Worm (Caenorhabditis elegans) whole organism, mixed stage, embryonic: ENCODE data around the gene F17E9.18.
"Not testable (repeated sequence)": the region's sequence is repeated elsewhere in the genome, so short reads cannot be mapped to it uniquely, and the experiment has no call there.

Experiments used
- M03D4.4 ChIP-seq: sonication (generic microtip); optimal IDR thresholded peaks from 2 replicates; lab custom pipeline; 2017; ENCODE audit warnings: mild to moderate bottlenecking, missing genetic modification characterization, missing compliant biosample characterization
- bed-3 ChIP-seq: fragments of 200-800 bp; sonication (Bioruptor generic); optimal IDR thresholded peaks from 3 replicates; lab custom pipeline; 2018; ENCODE audit warnings: mild to moderate bottlenecking, missing genetic modification characterization, moderate library complexity, missing compliant biosample characterization
- blmp-1 ChIP-seq: fragments of 150-350 bp; optimal IDR thresholded peaks from 2 replicates; lab custom pipeline; 2014; ENCODE audit warnings: missing biosample characterization, missing genetic modification characterization
- ceh-39 ChIP-seq: fragments of 150-350 bp; optimal IDR thresholded peaks from 2 replicates; lab custom pipeline; 2014; ENCODE audit warnings: missing biosample characterization, missing genetic modification characterization
- ceh-43 ChIP-seq: fragments of 200-800 bp; sonication (Bioruptor generic); optimal IDR thresholded peaks from 2 replicates; lab custom pipeline; 2018; ENCODE audit warnings: mild to moderate bottlenecking, missing genetic modification characterization, moderate library complexity, missing compliant biosample characterization
- ceh-83 ChIP-seq: fragments of 200-800 bp; sonication (Bioruptor generic); optimal IDR thresholded peaks from 2 replicates; lab custom pipeline; 2018; ENCODE audit warnings: mild to moderate bottlenecking, missing genetic modification characterization, missing compliant biosample characterization
- ces-1 ChIP-seq: fragments of 150-350 bp; optimal IDR thresholded peaks from 2 replicates; lab custom pipeline; 2014; ENCODE audit warnings: missing biosample characterization, missing genetic modification reagents, missing genetic modification characterization
- cnd-1 ChIP-seq: fragments of 200-800 bp; sonication (Bioruptor generic); optimal IDR thresholded peaks from 2 replicates; lab custom pipeline; 2018; ENCODE audit warnings: mild to moderate bottlenecking, missing genetic modification characterization, missing compliant biosample characterization
- drap-1 ChIP-seq: fragments of 200-800 bp; sonication (Bioruptor generic); optimal IDR thresholded peaks from 3 replicates; lab custom pipeline; 2018; ENCODE audit warnings: mild to moderate bottlenecking, missing genetic modification characterization, missing compliant biosample characterization
- elt-1 ChIP-seq: sonication (generic microtip); optimal IDR thresholded peaks from 2 replicates; lab custom pipeline; 2017; ENCODE audit warnings: missing genetic modification characterization, mild to moderate bottlenecking, missing compliant biosample characterization, antibody characterized with exemption, moderate library complexity, borderline replicate concordance; ENCODE audit not compliant: insufficient read depth
- elt-3 ChIP-seq: fragments of 150-350 bp; optimal IDR thresholded peaks from 2 replicates; lab custom pipeline; 2014; ENCODE audit warnings: missing biosample characterization, missing genetic modification characterization
- ham-2 ChIP-seq: fragments of 200-800 bp; sonication (Bioruptor generic); optimal IDR thresholded peaks from 2 replicates; lab custom pipeline; 2018; ENCODE audit warnings: mild to moderate bottlenecking, missing genetic modification characterization, missing compliant biosample characterization
- hlh-1 ChIP-seq: fragments of 150-350 bp; optimal IDR thresholded peaks from 2 replicates; lab custom pipeline; 2014; ENCODE audit warnings: missing biosample characterization, missing genetic modification reagents, missing genetic modification characterization
- lin-32 ChIP-seq: fragments of 200-800 bp; sonication (Bioruptor generic); optimal IDR thresholded peaks from 2 replicates; lab custom pipeline; 2018; ENCODE audit warnings: mild to moderate bottlenecking, missing genetic modification characterization, missing compliant biosample characterization
- mep-1 ChIP-seq: fragments of 150-350 bp; optimal IDR thresholded peaks from 2 replicates; lab custom pipeline; 2017; ENCODE audit warnings: missing biosample characterization, missing genetic modification reagents, missing genetic modification characterization, inconsistent platforms
- nhr-12 ChIP-seq: fragments of 150-350 bp; optimal IDR thresholded peaks from 2 replicates; lab custom pipeline; 2014; ENCODE audit warnings: missing biosample characterization, missing genetic modification characterization
- nhr-2 ChIP-seq: fragments of 150-350 bp; optimal IDR thresholded peaks from 2 replicates; lab custom pipeline; 2014; ENCODE audit warnings: missing biosample characterization, missing genetic modification characterization
- nhr-237 ChIP-seq: fragments of 150-350 bp; optimal IDR thresholded peaks from 2 replicates; lab custom pipeline; 2014; ENCODE audit warnings: missing biosample characterization, missing genetic modification characterization
- nhr-28 ChIP-seq: fragments of 150-350 bp; optimal IDR thresholded peaks from 2 replicates; lab custom pipeline; 2014; ENCODE audit warnings: missing biosample characterization, missing genetic modification characterization
- sem-2 ChIP-seq: fragments of 200-800 bp; sonication (Bioruptor generic); optimal IDR thresholded peaks from 2 replicates; lab custom pipeline; 2018; ENCODE audit warnings: mild to moderate bottlenecking, missing genetic modification characterization, missing compliant biosample characterization
- tbx-8 ChIP-seq: fragments of 200-800 bp; sonication (Bioruptor generic); optimal IDR thresholded peaks from 2 replicates; lab custom pipeline; 2018; ENCODE audit warnings: mild to moderate bottlenecking, missing genetic modification characterization, moderate library complexity, missing compliant biosample characterization
- unc-120 ChIP-seq: sonication (generic microtip); optimal IDR thresholded peaks from 2 replicates; lab custom pipeline; 2017; ENCODE audit warnings: missing genetic modification characterization, missing compliant biosample characterization; ENCODE audit not compliant: poor library complexity, severe bottlenecking
- unc-39 ChIP-seq: fragments of 150-350 bp; optimal IDR thresholded peaks from 2 replicates; lab custom pipeline; 2014; ENCODE audit warnings: missing biosample characterization, missing genetic modification characterization
- unc-62 ChIP-seq: fragments of 150-350 bp; optimal IDR thresholded peaks from 2 replicates; lab custom pipeline; 2014; ENCODE audit warnings: missing biosample characterization, missing genetic modification reagents, missing genetic modification characterization
- zip-8 ChIP-seq: fragments of 150-350 bp; optimal IDR thresholded peaks from 2 replicates; lab custom pipeline; 2014; ENCODE audit warnings: missing biosample characterization, missing genetic modification characterization
- ztf-11 ChIP-seq: fragments of 150-350 bp; optimal IDR thresholded peaks from 2 replicates; lab custom pipeline; 2014; ENCODE audit warnings: missing biosample characterization, missing genetic modification characterization

F17E9.18 gene

DNA sequence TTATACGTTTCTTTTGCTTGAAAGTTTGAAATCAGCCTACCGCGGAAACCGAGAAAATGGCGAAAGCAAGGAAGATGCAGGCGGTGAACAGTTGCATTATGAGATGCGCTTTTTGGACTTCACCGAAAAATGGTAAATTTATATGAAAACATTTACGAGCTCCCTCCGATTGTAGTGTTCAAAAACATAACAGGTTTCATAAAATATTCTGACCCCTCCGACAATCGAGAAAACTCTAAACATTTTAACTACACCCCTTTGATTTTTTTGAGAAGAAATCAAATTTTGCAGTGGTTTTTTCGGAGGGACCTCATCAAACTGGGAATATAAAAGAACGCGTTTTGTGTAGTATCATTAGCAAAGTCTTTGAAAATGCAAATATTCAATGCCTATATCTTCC, at the start of gene F17E9.18, which contains the start of gene F17E9.15:
Gene F17E9.18 (minus strand): TSS at position 101 of the 400 bp plus-strand sequence.
Gene F17E9.15 (plus strand): TSS at position 368 of the 400 bp plus-strand sequence.
- TF ChIP-seq zip-8 (tag; lab: Kevin White, UChicago) (no peak), lin-32 (GFP tag; lab: Kevin White, UChicago) (no peak), drap-1 (no peak), ham-2 (GFP tag; lab: Kevin White, UChicago) (no peak), ztf-11 (tag; lab: Kevin White, UChicago) (no peak), tbx-8 (no peak), blmp-1 (tag; lab: Kevin White, UChicago) (no peak)
- TF ChIP-seq, all 35 proteins: peak for 0

DNA sequence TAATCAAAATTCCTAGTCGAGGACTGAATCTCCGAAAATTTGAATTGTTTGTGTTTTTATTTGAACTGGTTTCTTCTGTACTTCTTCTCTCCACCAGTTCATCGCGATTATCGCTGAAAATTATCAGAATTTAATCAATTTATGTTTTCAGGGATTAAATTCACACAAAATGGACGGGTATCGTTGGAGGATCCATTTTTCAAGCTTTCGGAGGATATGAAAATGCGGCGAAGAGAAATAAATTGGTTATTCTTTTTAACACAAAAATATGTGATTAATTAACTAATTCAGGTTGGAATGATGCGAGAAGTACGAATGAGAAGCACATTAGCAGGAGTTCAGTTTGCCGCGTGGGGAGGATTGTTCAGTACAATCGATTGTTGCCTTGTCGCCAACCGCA, 49.4 kb upstream of the F17E9.18 start, which contains the start of gene timm-17B.2:
Gene timm-17B.2 (plus strand): TSS at position 301 of the 400 bp plus-strand sequence.
- no peak for TF ChIP-seq nhr-237 (tag; lab: Kevin White, UChicago)

DNA sequence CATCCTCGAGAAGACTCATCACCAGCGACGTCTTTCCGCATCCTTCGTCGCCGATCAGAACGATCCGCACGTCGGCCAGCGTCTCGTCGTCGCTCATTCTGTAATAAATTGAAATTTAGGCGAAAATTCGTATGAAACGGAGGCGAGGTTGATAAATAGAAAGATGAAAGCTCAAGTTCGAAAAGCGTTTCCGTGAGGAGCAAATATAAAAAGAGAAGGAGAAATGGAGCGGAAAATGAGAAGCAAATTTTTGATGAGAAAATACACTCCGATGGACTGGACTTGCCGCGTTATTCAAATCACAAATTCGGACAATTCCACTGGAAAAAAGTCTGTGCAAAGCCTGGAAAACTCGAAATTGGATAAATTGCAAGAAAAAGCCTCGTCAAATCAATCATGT, 47.2 kb upstream of the F17E9.18 start, which contains the start of gene D2096.11:
Gene D2096.11 (minus strand): TSS at position 101 of the 400 bp plus-strand sequence.
- TF ChIP-seq tbx-8: no peak
- no peak for TF ChIP-seq elt-1 (tag; lab: Kevin White, UChicago)

DNA sequence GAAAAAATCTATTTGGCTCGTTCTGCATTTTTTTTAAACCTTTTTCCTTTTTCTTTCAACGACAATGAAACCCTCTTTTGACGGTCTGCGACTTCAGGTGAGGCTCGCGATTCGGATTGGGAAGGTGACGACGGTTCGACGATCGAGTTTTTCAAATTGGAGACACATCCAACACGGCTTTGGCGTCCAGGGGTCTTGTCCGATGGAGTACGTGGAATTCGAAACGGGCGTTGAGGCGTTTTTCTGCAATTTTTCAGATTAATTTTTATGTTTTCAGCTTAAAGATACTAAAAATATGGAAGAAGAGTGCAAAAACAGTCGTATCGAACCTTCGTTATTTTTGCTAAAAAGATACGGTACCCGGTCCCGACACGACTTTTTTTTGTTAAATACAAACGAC, 42.2 kb upstream of the F17E9.18 start, which contains the start of gene D2096.10:
Gene D2096.10 (minus strand): TSS at position 101 of the 400 bp plus-strand sequence.
- TF ChIP-seq ceh-39 (tag; lab: Kevin White, UChicago); unc-62 (GFP tag; lab: Kevin White, UChicago); ces-1: not testable (repeated sequence)

DNA sequence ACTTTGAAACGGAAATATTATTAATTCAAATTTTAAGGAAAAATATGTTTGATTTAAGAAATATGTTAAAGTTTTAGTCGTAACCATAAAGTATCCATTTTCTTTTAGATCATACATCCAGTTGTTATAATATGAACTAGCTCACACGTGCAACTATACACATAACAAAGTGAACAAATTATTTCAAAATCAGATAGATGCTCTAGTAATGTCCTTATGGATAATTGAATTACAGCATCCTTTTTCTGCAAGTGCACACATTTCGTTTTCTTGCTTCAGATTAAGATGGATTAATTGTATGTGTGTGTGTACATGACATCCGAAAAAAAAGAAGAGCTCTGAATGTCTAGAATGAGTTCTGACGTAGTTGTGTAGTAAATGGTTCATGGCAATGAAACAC, 38.7 kb upstream of the F17E9.18 start:
- TF ChIP-seq nhr-28 (tag; lab: Kevin White, UChicago) (no peak), bed-3 (no peak), hlh-1 (tag; lab: Kevin White, UChicago) (no peak), ces-1 (peak; percentile 78), M03D4.4 (tag; lab: Kevin White, UChicago) (no peak), zip-8 (tag; lab: Kevin White, UChicago) (no peak)

DNA sequence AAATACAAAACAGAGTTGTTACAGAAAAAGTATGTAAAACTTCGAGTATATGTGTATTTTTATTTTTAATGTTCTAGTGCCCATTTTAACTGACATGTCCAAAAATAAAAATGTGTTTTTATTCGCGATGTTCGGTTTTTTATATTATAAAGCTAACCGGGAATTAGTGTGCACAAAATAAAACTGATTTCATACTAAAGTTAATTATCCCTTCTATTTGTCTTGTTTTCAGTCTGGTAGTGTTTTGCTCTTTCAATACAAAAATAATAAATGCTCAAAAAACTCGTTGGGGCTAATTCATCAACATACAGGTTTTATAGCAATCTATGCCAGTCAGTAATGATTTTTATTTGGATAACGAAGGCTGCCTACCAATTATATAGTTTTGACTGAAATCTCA, 37.8 kb upstream of the F17E9.18 start:
- TF ChIP-seq nhr-12: no peak
- TF ChIP-seq sem-2: no peak
- TF ChIP-seq M03D4.4 (tag; lab: Kevin White, UChicago): no peak
- TF ChIP-seq ces-1: no peak
- no peak for TF ChIP-seq elt-3 (tag; lab: Kevin White, UChicago)
- no peak for TF ChIP-seq ztf-11 (tag; lab: Kevin White, UChicago)
- TF ChIP-seq bed-3: no peak
- TF ChIP-seq nhr-2: no peak
- no peak for TF ChIP-seq lin-32 (GFP tag; lab: Kevin White, UChicago)
- no peak for TF ChIP-seq tbx-8
- no peak for TF ChIP-seq ceh-83 (GFP tag; lab: Kevin White, UChicago)
- TF ChIP-seq drap-1: no peak
- no peak for TF ChIP-seq unc-120 (tag; lab: Kevin White, UChicago)
- TF ChIP-seq hlh-1 (tag; lab: Kevin White, UChicago): no peak
- no peak for TF ChIP-seq unc-62 (GFP tag; lab: Kevin White, UChicago)
- no peak for TF ChIP-seq blmp-1 (tag; lab: Kevin White, UChicago)
- no peak for TF ChIP-seq unc-39 (tag; lab: Kevin White, UChicago)
- no peak for TF ChIP-seq ceh-39 (tag; lab: Kevin White, UChicago)
- TF ChIP-seq, all 35 proteins: peak for 0

DNA sequence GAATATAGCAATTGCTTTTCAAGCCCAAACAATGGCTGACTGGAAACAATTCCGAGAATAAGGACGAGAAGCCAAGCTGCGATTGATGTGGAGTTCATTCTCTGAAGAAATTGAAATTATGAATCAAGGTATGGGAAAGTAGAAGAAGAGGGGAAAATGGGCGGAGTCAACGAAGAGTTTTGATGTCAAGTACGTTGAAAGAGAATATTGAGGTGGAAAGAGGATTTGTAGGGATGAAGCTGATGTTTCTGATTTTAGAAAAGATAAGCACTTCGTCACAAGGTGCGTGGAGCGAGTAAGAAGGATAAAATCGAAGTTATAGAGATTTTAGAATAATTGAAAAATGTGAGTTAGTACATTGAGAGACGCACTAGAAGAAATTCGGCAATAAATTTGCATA, 35.7 kb upstream of the F17E9.18 start, which contains the start of gene D2096.9:
Gene D2096.9 (minus strand): TSS at position 101 of the 400 bp plus-strand sequence.
- TF ChIP-seq bed-3: no peak
- no peak for TF ChIP-seq blmp-1 (tag; lab: Kevin White, UChicago)
- TF ChIP-seq M03D4.4 (tag; lab: Kevin White, UChicago): no peak
- TF ChIP-seq ham-2 (GFP tag; lab: Kevin White, UChicago): no peak
- TF ChIP-seq cnd-1 (tag; lab: Kevin White, UChicago): no peak
- TF ChIP-seq lin-32 (GFP tag; lab: Kevin White, UChicago): no peak
- TF ChIP-seq mep-1: no peak
- no peak for TF ChIP-seq nhr-28 (tag; lab: Kevin White, UChicago)
- no peak for TF ChIP-seq unc-120 (tag; lab: Kevin White, UChicago)
- no peak for TF ChIP-seq nhr-237 (tag; lab: Kevin White, UChicago)
- no peak for TF ChIP-seq nhr-2
- TF ChIP-seq ceh-43: no peak
